Fruit fly (Drosophila melanogaster) whole organism, embryonic: Measurements from ENCODE around the gene Mf.

ENCODE experiments used
- CG10267 ChIP-seq: fragments of 200-800 bp; sonication (Bioruptor generic); optimal IDR thresholded peaks from 2 replicates; lab custom pipeline; 2018; ENCODE audit warnings: missing biosample characterization, mild to moderate bottlenecking, missing genetic modification characterization, moderate library complexity
- CG10274 ChIP-seq: fragments of 200-800 bp; sonication (Bioruptor generic); optimal IDR thresholded peaks from 3 replicates; lab custom pipeline; 2017; ENCODE audit warnings: missing biosample characterization, mild to moderate bottlenecking, missing genetic modification characterization
- CG10431 ChIP-seq: fragments of 200-800 bp; sonication (Bioruptor generic); optimal IDR thresholded peaks from 3 replicates; lab custom pipeline; 2018; ENCODE audit warnings: missing biosample characterization, mild to moderate bottlenecking, missing genetic modification characterization
- CG11093 ChIP-seq: fragments of 200-800 bp; sonication (Bioruptor generic); IDR thresholded peaks from 3 replicates; pipeline ENCODE4 v1.3.6; 2022; ENCODE audit warnings: missing biosample characterization, missing genetic modification characterization
- CG12155 ChIP-seq: fragments of 200-800 bp; sonication (Bioruptor generic); optimal IDR thresholded peaks from 3 replicates; lab custom pipeline; 2016; ENCODE audit warnings: missing biosample characterization, missing genetic modification characterization
- CG12299 ChIP-seq: fragments of 200-800 bp; sonication (Bioruptor generic); optimal IDR thresholded peaks from 2 replicates; lab custom pipeline; 2018; ENCODE audit warnings: missing biosample characterization, mild to moderate bottlenecking, missing genetic modification characterization
- CG13287 ChIP-seq: fragments of 200-800 bp; sonication (Bioruptor generic); IDR thresholded peaks from 2 replicates; pipeline ENCODE4 v1.3.6; 2022; ENCODE audit warnings: missing biosample characterization, missing genetic modification characterization; ENCODE audit not compliant: partially characterized antibody
- CG14441 ChIP-seq: fragments of 200-800 bp; sonication (Bioruptor generic); IDR thresholded peaks from 2 replicates; pipeline ENCODE4 v1.3.6; 2022; ENCODE audit warnings: missing biosample characterization, missing genetic modification characterization
- CG16863 ChIP-seq: fragments of 200-800 bp; sonication (Bioruptor generic); optimal IDR thresholded peaks from 3 replicates; lab custom pipeline; 2016; ENCODE audit warnings: missing biosample characterization, missing genetic modification characterization
- CG2199 ChIP-seq: fragments of 200-800 bp; sonication (Bioruptor generic); IDR thresholded peaks from 3 replicates; pipeline ENCODE4 v1.3.6; 2022; ENCODE audit warnings: missing biosample characterization, missing genetic modification characterization
- CG2712 ChIP-seq: fragments of 200-800 bp; optimal IDR thresholded peaks from 3 replicates; lab custom pipeline; 2019; ENCODE audit warnings: missing biosample characterization, mild to moderate bottlenecking, missing genetic modification characterization, moderate library complexity
- CG2875 ChIP-seq: fragments of 200-800 bp; sonication (Bioruptor generic); optimal IDR thresholded peaks from 2 replicates; lab custom pipeline; 2017; ENCODE audit warnings: missing biosample characterization, mild to moderate bottlenecking, missing genetic modification characterization, missing genetic modification reagents
- CG2889 ChIP-seq: fragments of 200-800 bp; sonication (Bioruptor generic); IDR thresholded peaks from 3 replicates; pipeline ENCODE4 v1.3.6; 2022; ENCODE audit warnings: missing biosample characterization, missing genetic modification characterization
- CG3163 ChIP-seq: fragments of 200-800 bp; sonication (Bioruptor generic); optimal IDR thresholded peaks from 3 replicates; lab custom pipeline; 2016; ENCODE audit warnings: missing biosample characterization, missing genetic modification characterization
- CG32532 ChIP-seq: fragments of 200-800 bp; sonication (Bioruptor generic); IDR thresholded peaks from 2 replicates; pipeline ENCODE4 v1.3.6; 2022; ENCODE audit warnings: missing biosample characterization, missing genetic modification characterization
- CG43689 ChIP-seq: fragments of 200-800 bp; sonication (Bioruptor generic); IDR thresholded peaks from 2 replicates; pipeline ENCODE4 v1.3.6; 2022; ENCODE audit warnings: missing biosample characterization, missing genetic modification characterization
- CG5953 ChIP-seq: fragments of 200-800 bp; sonication (Bioruptor generic); IDR thresholded peaks from 2 replicates; pipeline ENCODE4 v1.3.6; 2022; ENCODE audit warnings: missing biosample characterization, missing genetic modification characterization
- CG6791 ChIP-seq: fragments of 200-800 bp; sonication (Bioruptor generic); IDR thresholded peaks from 3 replicates; pipeline ENCODE4 v1.3.6; 2022; ENCODE audit warnings: missing biosample characterization, missing genetic modification characterization; ENCODE audit not compliant: partially characterized antibody
- CG7271 ChIP-seq: fragments of 200-800 bp; sonication (Bioruptor generic); optimal IDR thresholded peaks from 2 replicates; lab custom pipeline; 2018; ENCODE audit warnings: missing biosample characterization, mild to moderate bottlenecking, missing genetic modification characterization, moderate library complexity
- CG7786 ChIP-seq: fragments of 200-800 bp; sonication (Bioruptor generic); optimal IDR thresholded peaks from 2 replicates; lab custom pipeline; 2016; ENCODE audit warnings: missing biosample characterization, missing genetic modification characterization
- CG7839 ChIP-seq: fragments of 200-800 bp; sonication (Bioruptor generic); optimal IDR thresholded peaks from 3 replicates; lab custom pipeline; 2018; ENCODE audit warnings: missing biosample characterization, mild to moderate bottlenecking, missing genetic modification characterization, moderate library complexity
- CG8388 ChIP-seq: fragments of 200-800 bp; sonication (Bioruptor generic); optimal IDR thresholded peaks from 2 replicates; lab custom pipeline; 2019; ENCODE audit warnings: missing biosample characterization, mild to moderate bottlenecking, missing genetic modification characterization, moderate library complexity
- Dad ChIP-seq: fragments of 200-800 bp; sonication (Bioruptor generic); optimal IDR thresholded peaks from 3 replicates; lab custom pipeline; 2016; ENCODE audit warnings: missing biosample characterization, missing genetic modification characterization
- Dbx ChIP-seq: fragments of 200-800 bp; sonication (Bioruptor generic); IDR thresholded peaks from 3 replicates; pipeline ENCODE4 v1.3.6; 2022; ENCODE audit warnings: missing biosample characterization, missing genetic modification characterization
- Fer2 ChIP-seq: fragments of 200-800 bp; sonication (Bioruptor generic); optimal IDR thresholded peaks from 2 replicates; lab custom pipeline; 2018; ENCODE audit warnings: missing biosample characterization, mild to moderate bottlenecking, missing genetic modification characterization, moderate library complexity
- HmgD ChIP-seq: fragments of 200-800 bp; sonication (Bioruptor generic); optimal IDR thresholded peaks from 3 replicates; lab custom pipeline; 2016; ENCODE audit warnings: missing biosample characterization, missing genetic modification characterization
- HmgZ ChIP-seq: fragments of 200-800 bp; sonication (Bioruptor generic); optimal IDR thresholded peaks from 2 replicates; lab custom pipeline; 2018; ENCODE audit warnings: missing biosample characterization, mild to moderate bottlenecking, missing genetic modification characterization
- Hsf ChIP-seq: fragments of 200-800 bp; sonication (Bioruptor generic); optimal IDR thresholded peaks from 3 replicates; lab custom pipeline; 2016; ENCODE audit warnings: missing biosample characterization, missing genetic modification characterization
- Myb ChIP-seq: fragments of 200-800 bp; sonication (Bioruptor generic); optimal IDR thresholded peaks from 2 replicates; lab custom pipeline; 2016; ENCODE audit warnings: missing biosample characterization, missing genetic modification characterization
- Oli ChIP-seq: fragments of 200-800 bp; sonication (Bioruptor generic); optimal IDR thresholded peaks from 2 replicates; lab custom pipeline; 2018; ENCODE audit warnings: missing biosample characterization, mild to moderate bottlenecking, missing genetic modification characterization, moderate library complexity
- Optix ChIP-seq: fragments of 200-800 bp; sonication (Bioruptor generic); IDR thresholded peaks from 3 replicates; pipeline ENCODE4 v1.3.6; 2022; ENCODE audit warnings: missing biosample characterization, missing genetic modification characterization
- Rfx ChIP-seq: fragments of 200-800 bp; sonication (Bioruptor generic); IDR thresholded peaks from 2 replicates; pipeline ENCODE4 v1.3.6; 2022; ENCODE audit warnings: missing biosample characterization, missing genetic modification characterization
- Spps ChIP-seq: fragments of 200-800 bp; sonication (Bioruptor generic); optimal IDR thresholded peaks from 2 replicates; lab custom pipeline; 2018; ENCODE audit warnings: missing biosample characterization, mild to moderate bottlenecking, missing genetic modification characterization
- ci ChIP-seq: fragments of 200-800 bp; sonication (Bioruptor generic); IDR thresholded peaks from 3 replicates; pipeline ENCODE4 v1.3.6; 2022; ENCODE audit warnings: missing biosample characterization, missing genetic modification characterization
- dmrt99B ChIP-seq: fragments of 200-800 bp; sonication (Bioruptor generic); optimal IDR thresholded peaks from 2 replicates; lab custom pipeline; 2018; ENCODE audit warnings: missing biosample characterization, mild to moderate bottlenecking, missing genetic modification characterization, moderate library complexity
- en ChIP-seq: fragments of 200-800 bp; sonication (Bioruptor generic); optimal IDR thresholded peaks from 2 replicates; lab custom pipeline; 2016; ENCODE audit warnings: missing biosample characterization, missing genetic modification characterization
- fd102C ChIP-seq: fragments of 200-800 bp; sonication (Bioruptor generic); optimal IDR thresholded peaks from 2 replicates; lab custom pipeline; 2018; ENCODE audit warnings: missing biosample characterization, mild to moderate bottlenecking, missing genetic modification characterization, moderate library complexity
- gfzf ChIP-seq: fragments of 200-800 bp; sonication (Bioruptor generic); optimal IDR thresholded peaks from 2 replicates; lab custom pipeline; 2016; ENCODE audit warnings: missing biosample characterization, mild to moderate bottlenecking, missing genetic modification characterization, moderate library complexity
- h ChIP-seq: fragments of >200 bp; optimal IDR thresholded peaks from 2 replicates; lab custom pipeline; 2017
- jigr1 ChIP-seq: fragments of 200-800 bp; sonication (Bioruptor generic); IDR thresholded peaks from 3 replicates; pipeline ENCODE4 v1.3.6; 2022; ENCODE audit warnings: missing biosample characterization, missing genetic modification characterization
- mld ChIP-seq: fragments of 200-800 bp; sonication (Bioruptor generic); IDR thresholded peaks from 3 replicates; pipeline ENCODE4 v1.3.6; 2022; ENCODE audit warnings: missing biosample characterization, missing genetic modification characterization; ENCODE audit not compliant: partially characterized antibody
- nerfin-2 ChIP-seq: fragments of 200-800 bp; sonication (Bioruptor generic); IDR thresholded peaks from 2 replicates; pipeline ENCODE4 v1.3.6; 2022; ENCODE audit warnings: missing biosample characterization, missing genetic modification characterization; ENCODE audit not compliant: partially characterized antibody
- prd ChIP-seq, 3 experiments: fragments of >200 bp in 2 of 3; fragments of 200-800 bp in 1 of 3; sonication (Bioruptor generic) in 1 of 3; optimal IDR thresholded peaks in 2 of 3; IDR thresholded peaks in 1 of 3; 2 replicates in 2 of 3; 3 replicates in 1 of 3; pipeline versions ENCODE4 v1.3.6 to Lab custom; 2017 to 2022; ENCODE audit warnings: missing biosample characterization in 1 of 3, missing genetic modification characterization in 1 of 3
- pum ChIP-seq: fragments of 200-800 bp; sonication (Bioruptor generic); optimal IDR thresholded peaks from 2 replicates; lab custom pipeline; 2016; ENCODE audit warnings: missing biosample characterization, missing genetic modification characterization
- sob ChIP-seq: fragments of 200-800 bp; sonication (Bioruptor generic); IDR thresholded peaks from 2 replicates; pipeline ENCODE4 v1.3.6; 2022; ENCODE audit warnings: missing biosample characterization, missing genetic modification characterization
- ssp ChIP-seq: fragments of 200-800 bp; sonication (Bioruptor generic); IDR thresholded peaks from 2 replicates; pipeline ENCODE4 v1.3.6; 2022; ENCODE audit warnings: missing biosample characterization, missing genetic modification characterization
- tna ChIP-seq: fragments of 200-800 bp; sonication (Bioruptor generic); IDR thresholded peaks from 2 replicates; pipeline ENCODE4 v1.3.6; 2022; ENCODE audit warnings: missing biosample characterization, missing genetic modification characterization; ENCODE audit not compliant: partially characterized antibody
- tx ChIP-seq: fragments of 200-800 bp; sonication (Bioruptor generic); optimal IDR thresholded peaks from 2 replicates; lab custom pipeline; 2016; ENCODE audit warnings: missing biosample characterization, missing genetic modification characterization
- unc-4 ChIP-seq: fragments of 200-800 bp; sonication (Bioruptor generic); IDR thresholded peaks from 2 replicates; pipeline ENCODE4 v1.3.6; 2022; ENCODE audit warnings: missing biosample characterization, missing genetic modification characterization; ENCODE audit not compliant: partially characterized antibody

Mf gene

DNA sequence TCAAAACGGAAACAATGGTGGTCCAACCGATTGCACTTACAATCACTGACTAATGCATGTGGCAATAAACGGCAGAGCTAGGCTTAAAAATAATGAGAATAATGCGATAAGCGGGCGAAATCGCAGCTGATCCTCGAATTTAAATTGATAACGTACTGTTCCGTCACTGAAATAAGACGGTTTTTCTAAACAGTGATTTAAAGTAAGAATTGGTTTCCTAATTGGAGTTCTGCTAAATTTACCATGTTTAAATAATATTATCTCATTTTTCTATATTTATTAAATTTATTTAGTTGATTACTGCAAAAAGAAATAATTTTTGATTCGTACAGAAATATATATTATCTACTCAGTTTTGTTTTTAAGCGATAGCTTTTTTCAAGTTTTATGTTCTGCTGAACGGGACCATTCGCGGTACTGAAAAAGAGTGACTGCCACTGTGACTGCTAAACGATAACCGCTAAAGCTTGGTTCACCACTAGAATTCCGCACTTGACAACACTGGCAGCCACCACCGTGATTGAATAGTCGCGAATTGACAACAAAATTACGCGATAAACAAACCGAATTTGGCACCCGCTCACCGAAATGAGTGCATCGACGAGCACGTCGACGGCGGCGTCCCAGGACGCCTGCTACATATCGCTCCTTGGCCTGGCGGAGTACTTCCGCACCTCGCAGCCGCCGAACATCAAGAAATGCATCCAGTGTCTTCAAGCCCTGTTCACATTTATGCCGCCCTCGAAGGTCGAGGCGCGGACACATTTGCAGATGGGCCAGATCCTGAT, 27.6 kb upstream of the Mf start, which contains the start of the genes Spn88Eb and Mau2:
TSS of gene Spn88Eb (minus strand) at position 51 of the 788 bp plus-strand sequence.
TSS of gene Mau2 (plus strand) at position 493 of the 788 bp plus-strand sequence.
- TF ChIP-seq ssp, result peak; percentile 82
- TF ChIP-seq tna (GFP tag; lab: Robert Waterston, UW), result peak; percentile 39; the same call in 1 of the 2 replicates
- peak; percentile 64 for TF ChIP-seq CG12155 (GFP tag; lab: Kevin White, UChicago)
- peak; percentile 43 for TF ChIP-seq CG3163 (GFP tag; lab: Kevin White, UChicago)
- TF ChIP-seq CG14441 (GFP tag; lab: Robert Waterston, UW), result peak; percentile 70
- TF ChIP-seq Fer2, result peak; percentile 52
- peak; percentile 69 for TF ChIP-seq Dad (GFP tag; lab: Kevin White, UChicago)
- peak; percentile 55 for TF ChIP-seq CG16863
- peak; percentile 49 for TF ChIP-seq CG8388 (GFP tag; lab: Kevin White, UChicago)
- TF ChIP-seq Hsf (GFP tag; lab: Kevin White, UChicago), result peak; percentile 49
- TF ChIP-seq Oli, result peak; percentile 37
- peak; percentile 82 for TF ChIP-seq Dbx (GFP tag; lab: Robert Waterston, UW)
- peak; percentile 11; the same call in 1 of the 3 replicates for TF ChIP-seq mld (GFP tag; lab: Robert Waterston, UW)
- no peak for TF ChIP-seq h (lab: Kevin White, UChicago)
- TF ChIP-seq CG7271 (tag; lab: Kevin White, UChicago), result no peak
- peak; percentile 76 for TF ChIP-seq CG6791 (GFP tag; lab: Robert Waterston, UW)
- TF ChIP-seq fd102C (GFP tag; lab: Kevin White, UChicago), result peak; percentile 38
- no peak for TF ChIP-seq CG10274 (GFP tag; lab: Kevin White, UChicago)
- peak; percentile 85 for TF ChIP-seq CG32532 (GFP tag; lab: Robert Waterston, UW)
- peak; percentile 28 for TF ChIP-seq gfzf (GFP tag; lab: Kevin White, UChicago)
- TF ChIP-seq CG43689 (GFP tag; lab: Robert Waterston, UW), result no peak
- TF ChIP-seq ci (GFP tag; lab: Robert Waterston, UW), result peak; percentile 73
- TF ChIP-seq pum, result peak; percentile 47
- no peak for TF ChIP-seq en (GFP tag; lab: Kevin White, UChicago)
- TF ChIP-seq CG7786 (GFP tag; lab: Kevin White, UChicago), result peak; percentile 64
- TF ChIP-seq CG5953 (GFP tag; lab: Robert Waterston, UW), result no peak
- peak; percentile 92 for TF ChIP-seq Rfx (GFP tag; lab: Robert Waterston, UW)
- TF ChIP-seq CG2889, result no peak
- no peak for TF ChIP-seq CG12299 (tag; lab: Kevin White, UChicago)
- TF ChIP-seq CG13287 (GFP tag; lab: Robert Waterston, UW), result peak; percentile 79
- TF ChIP-seq Spps, result no peak
- TF ChIP-seq tx (GFP tag; lab: Kevin White, UChicago), result peak; percentile 9
- peak; percentile 94 for TF ChIP-seq sob (GFP tag; lab: Robert Waterston, UW)
- no peak for TF ChIP-seq CG7839 (tag; lab: Kevin White, UChicago)
- TF ChIP-seq nerfin-2 (GFP tag; lab: Robert Waterston, UW), result no peak
- no peak; the same call in 2 of the 3 replicates for TF ChIP-seq CG11093
- TF ChIP-seq CG2199 (GFP tag; lab: Robert Waterston, UW), result 0 out of 3 replicates have a peak, but pooled peaks have one; percentile 40
- TF ChIP-seq CG10431, result no peak
- peak; percentile 72 for TF ChIP-seq unc-4 (GFP tag; lab: Robert Waterston, UW)
- no peak for TF ChIP-seq dmrt99B (tag; lab: Kevin White, UChicago)
- TF ChIP-seq CG10267, result peak; percentile 94
- TF ChIP-seq jigr1, result no peak
- TF ChIP-seq CG2712, result peak; percentile 90
- peak; percentile 64 for TF ChIP-seq HmgD
- no peak for TF ChIP-seq CG2875 (GFP tag; lab: Kevin White, UChicago)
- TF ChIP-seq prd (optimal IDR thresholded peaks at IDR 0.05; lab: Kevin White, UChicago), result no peak
- TF ChIP-seq prd (GFP tag; IDR thresholded peaks at IDR 0.05; lab: Robert Waterston, UW), result peak; percentile 80
- TF ChIP-seq Myb (GFP tag; lab: Kevin White, UChicago), result peak; percentile 55
- TF ChIP-seq HmgZ (tag; lab: Kevin White, UChicago), result peak; percentile 58
- TF ChIP-seq Optix (GFP tag; lab: Robert Waterston, UW), result 0 out of 3 replicates have a peak, but pooled peaks have one; percentile 32
